Worm (Caenorhabditis elegans) whole organism, L2 larva: ENCODE results near the gene sdz-19.

Experiments
- C34F6.9 ChIP-seq: fragments of 150-350 bp; optimal IDR thresholded peaks from 2 replicates; lab custom pipeline; 2014; ENCODE audit warnings: missing biosample characterization, missing genetic modification characterization
- F13H6.1 ChIP-seq: sonication (generic microtip); optimal IDR thresholded peaks from 2 replicates; lab custom pipeline; 2016; ENCODE audit warnings: missing genetic modification characterization, missing compliant biosample characterization
- R02D3.7 ChIP-seq: fragments of 150-350 bp; optimal IDR thresholded peaks from 2 replicates; lab custom pipeline; 2014; ENCODE audit warnings: missing biosample characterization, missing genetic modification characterization
- ZK546.5 ChIP-seq: sonication (generic microtip); optimal IDR thresholded peaks from 2 replicates; lab custom pipeline; 2017; ENCODE audit warnings: missing biosample characterization, missing genetic modification characterization
- aly-2 ChIP-seq: fragments of 150-350 bp; optimal IDR thresholded peaks from 2 replicates; lab custom pipeline; 2014; ENCODE audit warnings: missing biosample characterization, missing genetic modification characterization
- ama-1 ChIP-seq: fragments of 150-350 bp; optimal IDR thresholded peaks from 2 replicates; lab custom pipeline; 2018; ENCODE audit warnings: inconsistent platforms
- blmp-1 ChIP-seq: sonication (generic microtip); optimal IDR thresholded peaks from 2 replicates; lab custom pipeline; 2017; ENCODE audit warnings: missing genetic modification characterization, mild to moderate bottlenecking, missing compliant biosample characterization, antibody characterized with exemption, moderate library complexity; ENCODE audit not compliant: insufficient read depth
- crh-2 ChIP-seq: sonication (generic microtip); optimal IDR thresholded peaks from 2 replicates; lab custom pipeline; 2017; ENCODE audit warnings: missing biosample characterization, missing genetic modification characterization
- dmd-4 ChIP-seq: sonication (generic microtip); optimal IDR thresholded peaks from 2 replicates; lab custom pipeline; 2017; ENCODE audit warnings: missing biosample characterization, missing genetic modification characterization
- egl-27 ChIP-seq: sonication (generic microtip); optimal IDR thresholded peaks from 3 replicates; lab custom pipeline; 2017; ENCODE audit warnings: missing biosample characterization, missing genetic modification reagents, missing genetic modification characterization
- fos-1 ChIP-seq: fragments of 150-350 bp; optimal IDR thresholded peaks from 2 replicates; lab custom pipeline; 2014; ENCODE audit warnings: missing biosample characterization, missing genetic modification characterization
- gmeb-1 ChIP-seq: fragments of 150-350 bp; optimal IDR thresholded peaks from 2 replicates; lab custom pipeline; 2014; ENCODE audit warnings: missing biosample characterization, missing genetic modification characterization
- lin-11 ChIP-seq: fragments of 150-350 bp; sonication (generic microtip); optimal IDR thresholded peaks from 2 replicates; lab custom pipeline; 2014; ENCODE audit warnings: missing biosample characterization, missing genetic modification characterization, inconsistent platforms, mixed read lengths
- lin-13 ChIP-seq: fragments of 150-350 bp; optimal IDR thresholded peaks from 2 replicates; lab custom pipeline; 2014; ENCODE audit warnings: missing biosample characterization, missing genetic modification reagents, missing genetic modification characterization
- lin-39 ChIP-seq: fragments of 150-350 bp; optimal IDR thresholded peaks from 2 replicates; lab custom pipeline; 2014; ENCODE audit warnings: missing biosample characterization, missing genetic modification reagents, missing genetic modification characterization
- lsy-2 ChIP-seq, 2 experiments: fragments of 150-350 bp in 1 of 2; sonication (generic microtip) in 1 of 2; optimal IDR thresholded peaks; 2 replicates each; lab custom pipeline; 2014 to 2017; ENCODE audit warnings: missing biosample characterization in 2 of 2, missing genetic modification characterization in 2 of 2
- mab-5 ChIP-seq: fragments of 150-350 bp; optimal IDR thresholded peaks from 2 replicates; lab custom pipeline; 2014; ENCODE audit warnings: missing biosample characterization, missing genetic modification characterization
- mdl-1 ChIP-seq, 2 experiments: fragments of 150-350 bp in 1 of 2; sonication (generic microtip) in 1 of 2; optimal IDR thresholded peaks; 2 replicates each; lab custom pipeline; 2017; ENCODE audit warnings: missing biosample characterization in 2 of 2, missing genetic modification characterization in 2 of 2
- nhr-10 ChIP-seq: sonication (generic microtip); optimal IDR thresholded peaks from 2 replicates; lab custom pipeline; 2017; ENCODE audit warnings: missing biosample characterization, missing genetic modification characterization
- nhr-12 ChIP-seq: fragments of 150-350 bp; optimal IDR thresholded peaks from 2 replicates; lab custom pipeline; 2014; ENCODE audit warnings: missing biosample characterization, missing genetic modification characterization
- nhr-129 ChIP-seq: fragments of 150-350 bp; optimal IDR thresholded peaks from 2 replicates; lab custom pipeline; 2014; ENCODE audit warnings: missing biosample characterization, missing genetic modification characterization
- nhr-21 ChIP-seq: fragments of 150-350 bp; optimal IDR thresholded peaks from 2 replicates; lab custom pipeline; 2014; ENCODE audit warnings: missing biosample characterization, missing genetic modification characterization
- nhr-237 ChIP-seq: fragments of 150-350 bp; optimal IDR thresholded peaks from 2 replicates; lab custom pipeline; 2014; ENCODE audit warnings: missing biosample characterization, missing genetic modification characterization
- nhr-25 ChIP-seq: fragments of 150-350 bp; sonication (generic microtip); optimal IDR thresholded peaks from 3 replicates; lab custom pipeline; 2014; ENCODE audit warnings: missing biosample characterization, missing genetic modification characterization
- nhr-6 ChIP-seq: fragments of 150-350 bp; optimal IDR thresholded peaks from 2 replicates; lab custom pipeline; 2014; ENCODE audit warnings: missing biosample characterization, missing genetic modification characterization
- nhr-77 ChIP-seq: fragments of 150-350 bp; optimal IDR thresholded peaks from 2 replicates; lab custom pipeline; 2014; ENCODE audit warnings: missing biosample characterization, missing genetic modification characterization
- sem-4 ChIP-seq: fragments of 150-350 bp; optimal IDR thresholded peaks from 2 replicates; lab custom pipeline; 2014; ENCODE audit warnings: missing biosample characterization, missing genetic modification reagents, missing genetic modification characterization
- skn-1 ChIP-seq: sonication (generic microtip); optimal IDR thresholded peaks from 2 replicates; lab custom pipeline; 2017; ENCODE audit warnings: missing biosample characterization, missing genetic modification characterization
- sma-3 ChIP-seq: sonication (generic microtip); optimal IDR thresholded peaks from 2 replicates; lab custom pipeline; 2016; ENCODE audit warnings: missing genetic modification reagents, missing genetic modification characterization, missing compliant biosample characterization
- sma-9 ChIP-seq, 2 experiments: fragments of 150-350 bp in 1 of 2; sonication (generic microtip) in 1 of 2; optimal IDR thresholded peaks; 2 replicates each; lab custom pipeline; 2014 to 2016; ENCODE audit warnings: missing genetic modification characterization in 2 of 2, mild to moderate bottlenecking in 1 of 2, missing biosample characterization in 1 of 2, missing compliant biosample characterization in 1 of 2, missing genetic modification reagents in 1 of 2, moderate library complexity in 1 of 2
- snpc-4 ChIP-seq: fragments of 150-350 bp; optimal IDR thresholded peaks from 2 replicates; lab custom pipeline; 2014; ENCODE audit warnings: missing biosample characterization, missing genetic modification characterization
- unc-55 ChIP-seq: fragments of 150-350 bp; sonication (generic microtip); optimal IDR thresholded peaks from 3 replicates; lab custom pipeline; 2014; ENCODE audit warnings: missing biosample characterization, missing genetic modification reagents, missing genetic modification characterization
- zag-1 ChIP-seq: fragments of 150-350 bp; optimal IDR thresholded peaks from 2 replicates; lab custom pipeline; 2014; ENCODE audit warnings: missing biosample characterization, missing genetic modification characterization
- ztf-4 ChIP-seq: fragments of 150-350 bp; optimal IDR thresholded peaks from 2 replicates; lab custom pipeline; 2014; ENCODE audit warnings: missing biosample characterization, missing genetic modification characterization

Gene sdz-19

ce11 chrX:12523071-12523483 is 19.9 kb upstream of the sdz-19 start (continued):
- no peak for TF ChIP-seq nhr-12 (tag; lab: Kevin White, UChicago)

ce11 chrX:12518982-12519381 is 15.8 kb upstream of the sdz-19 start:
- peak; percentile 67 for TF ChIP-seq sma-9 (GFP tag; optimal IDR thresholded peaks at IDR 0.05; lab: Kevin White, UChicago)
- no peak for TF ChIP-seq sma-9 (tag; optimal IDR thresholded peaks at IDR 0.05; lab: Kevin White, UChicago)
- no peak for TF ChIP-seq ama-1 (lab: Kevin White, UChicago)
- peak; percentile 1 for TF ChIP-seq nhr-25 (tag; lab: Kevin White, UChicago)
- TF ChIP-seq F13H6.1 (tag; lab: Kevin White, UChicago): peak; percentile 25
- no peak for TF ChIP-seq nhr-10
- TF ChIP-seq sma-3: no peak
- TF ChIP-seq, all 48 proteins: peak for 3

- TF ChIP-seq nhr-21 (peak; percentile 14), crh-2 (tag; lab: Kevin White, UChicago) (peak; percentile 32), gmeb-1 (tag; lab: Kevin White, UChicago) (peak; percentile 26), sma-3 (no peak), sma-9 (GFP tag; optimal IDR thresholded peaks at IDR 0.05; lab: Kevin White, UChicago) (peak; percentile 89), sma-9 (tag; optimal IDR thresholded peaks at IDR 0.05; lab: Kevin White, UChicago) (no peak), blmp-1 (tag; lab: Kevin White, UChicago) (no peak), fos-1 (peak; percentile 50), mdl-1 (tag; optimal IDR thresholded peaks at IDR 0.05; lab: Kevin White, UChicago) (no peak), lin-39 (no peak)
- TF ChIP-seq, all 48 proteins: peak for 5
Observed at ce11 chrX:12518469-12518868, 15.3 kb upstream of the sdz-19 start.

- TF ChIP-seq nhr-21 (peak; percentile 4), egl-27 (tag; lab: Kevin White, UChicago) (peak; percentile 30), F13H6.1 (tag; lab: Kevin White, UChicago) (peak; percentile 5), fos-1 (no peak), nhr-129 (tag; lab: Kevin White, UChicago) (peak; percentile 4), nhr-25 (tag; lab: Kevin White, UChicago) (no peak), sma-9 (GFP tag; optimal IDR thresholded peaks at IDR 0.05; lab: Kevin White, UChicago) (peak; percentile 41), sma-9 (tag; optimal IDR thresholded peaks at IDR 0.05; lab: Kevin White, UChicago) (no peak)
Observed at ce11 chrX:12517886-12518285, 14.7 kb upstream of the sdz-19 start.

- TF ChIP-seq zag-1 (tag; lab: Kevin White, UChicago) (peak; percentile 79), nhr-12 (tag; lab: Kevin White, UChicago) (no peak), C34F6.9 (tag; lab: Kevin White, UChicago) (peak; percentile 66), unc-55 (GFP tag; lab: Kevin White, UChicago) (peak; percentile 53), gmeb-1 (tag; lab: Kevin White, UChicago) (peak; percentile 32), ZK546.5 (no peak), nhr-77 (tag; lab: Kevin White, UChicago) (no peak), nhr-21 (peak; percentile 75), sem-4 (tag; lab: Kevin White, UChicago) (peak; percentile 34), dmd-4 (tag; lab: Kevin White, UChicago) (no peak), lin-13 (GFP tag; lab: Kevin White, UChicago) (peak; percentile 32), F13H6.1 (tag; lab: Kevin White, UChicago) (peak; percentile 50), nhr-237 (no peak), crh-2 (tag; lab: Kevin White, UChicago) (peak; percentile 79), lsy-2 (tag; optimal IDR thresholded peaks at IDR 0.05; lab: Kevin White, UChicago) (peak in 1 of 2 experiments; percentile 67), fos-1 (peak; percentile 19), ztf-4 (tag; lab: Kevin White, UChicago) (peak; percentile 30), snpc-4 (tag; lab: Kevin White, UChicago) (no peak), R02D3.7 (tag; lab: Kevin White, UChicago) (no peak), sma-9 (GFP tag; optimal IDR thresholded peaks at IDR 0.05; lab: Kevin White, UChicago) (peak; percentile 87), sma-9 (tag; optimal IDR thresholded peaks at IDR 0.05; lab: Kevin White, UChicago) (no peak), nhr-129 (tag; lab: Kevin White, UChicago) (peak; percentile 87), nhr-25 (tag; lab: Kevin White, UChicago) (peak; percentile 72), mab-5 (tag; lab: Kevin White, UChicago) (no peak), lin-11 (tag; lab: Kevin White, UChicago) (no peak), nhr-6 (tag; lab: Kevin White, UChicago) (peak; percentile 24), skn-1 (tag; lab: Kevin White, UChicago) (no peak), mdl-1 (tag; optimal IDR thresholded peaks at IDR 0.05; lab: Kevin White, UChicago) (peak in 1 of 2 experiments; percentile 40), sma-3 (peak; percentile 31), aly-2 (tag; lab: Kevin White, UChicago) (no peak)
- TF ChIP-seq, all 48 proteins: peak for 18
Observed at ce11 chrX:12517307-12517706, 14.2 kb upstream of the sdz-19 start.
